Worm (Caenorhabditis elegans) whole organism, late embryonic: ENCODE results near the gene slc-25A18.1.

ENCODE experiments used
- T23F11.4 ChIP-seq: fragments of 200-800 bp; sonication (Bioruptor generic); optimal IDR thresholded peaks from 2 replicates; lab custom pipeline; 2018; ENCODE audit warnings: mild to moderate bottlenecking, missing genetic modification characterization, missing compliant biosample characterization
- ama-1 ChIP-seq: fragments of 150-350 bp; optimal IDR thresholded peaks from 2 replicates; lab custom pipeline; 2014
- ceh-18 ChIP-seq: sonication (generic microtip); optimal IDR thresholded peaks from 2 replicates; lab custom pipeline; 2016; ENCODE audit warnings: missing genetic modification characterization, missing compliant biosample characterization
- ceh-34 ChIP-seq: sonication (generic microtip); optimal IDR thresholded peaks from 2 replicates; lab custom pipeline; 2016; ENCODE audit warnings: mild to moderate bottlenecking, missing genetic modification characterization, missing compliant biosample characterization
- hlh-6 ChIP-seq: sonication (generic microtip); optimal IDR thresholded peaks from 2 replicates; lab custom pipeline; 2016; ENCODE audit warnings: missing genotype, missing genetic modification characterization, missing compliant biosample characterization
- nhr-11 ChIP-seq: fragments of 150-350 bp; optimal IDR thresholded peaks from 2 replicates; lab custom pipeline; 2014; ENCODE audit warnings: missing biosample characterization, missing genetic modification characterization
- pag-3 ChIP-seq: sonication (generic microtip); optimal IDR thresholded peaks from 2 replicates; lab custom pipeline; 2016; ENCODE audit warnings: missing compliant biosample characterization, missing genetic modification characterization, borderline replicate concordance
- unc-55 ChIP-seq: sonication (generic microtip); optimal IDR thresholded peaks from 2 replicates; lab custom pipeline; 2017; ENCODE audit warnings: missing biosample characterization, missing genetic modification reagents, missing genetic modification characterization

ce11 chrX:14964253-14964652 lies 39.5 kb downstream of the slc-25A18.1 start, which contains the start of gene rgs-11:
- TF ChIP-seq T23F11.4 (GFP tag; lab: Kevin White, UChicago), result no peak
- no peak for TF ChIP-seq hlh-6
- no peak for TF ChIP-seq ceh-18 (tag; lab: Kevin White, UChicago)
- no peak for TF ChIP-seq unc-55
- TF ChIP-seq ceh-34 (tag; lab: Kevin White, UChicago), result no peak
- TF ChIP-seq nhr-11 (tag; lab: Kevin White, UChicago), result no peak
- TF ChIP-seq ama-1, result no peak
- TF ChIP-seq pag-3 (tag; lab: Kevin White, UChicago), result no peak
